Worm (Caenorhabditis elegans): ENCODE measurements around the gene ZK1320.2.

The ZK1320.2 gene

DNA sequence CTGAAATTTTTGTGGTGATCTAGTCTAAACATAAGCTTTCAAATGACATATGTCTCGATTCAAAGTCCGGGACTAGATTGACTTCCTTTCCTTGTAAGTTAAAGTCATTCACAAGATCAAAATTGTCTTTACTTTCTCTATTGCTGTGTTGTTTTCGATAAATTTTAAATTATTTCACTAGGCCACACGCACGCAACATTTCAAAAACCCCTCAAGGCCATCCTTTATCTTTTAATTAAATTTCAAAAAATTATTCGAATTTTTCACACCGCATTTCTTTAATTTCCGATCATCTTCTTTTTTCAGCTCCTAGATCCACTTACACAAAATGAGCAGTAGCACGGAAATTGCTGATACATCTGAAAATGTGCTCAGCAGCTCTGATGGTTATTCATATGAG lies 22.5 kb downstream of the ZK1320.2 start, which contains the start of gene ZK1307.7:
Gene ZK1307.7, plus strand, starts transcription at position 301 of the 400 bp plus-strand sequence.
- no peak for TF ChIP-seq hlh-8 (tag; optimal IDR thresholded peaks at IDR 0.05)
- TF ChIP-seq ceh-19 (GFP tag; optimal IDR thresholded peaks at IDR 0.05): no peak
- TF ChIP-seq C38D4.7 (GFP tag; optimal IDR thresholded peaks at IDR 0.05): no peak
- no peak for TF ChIP-seq fkh-6 (tag; optimal IDR thresholded peaks at IDR 0.05)
- no peak for TF ChIP-seq sox-4 (tag; optimal IDR thresholded peaks at IDR 0.05)
- TF ChIP-seq ama-1 (optimal IDR thresholded peaks at IDR 0.05): no peak
- no peak for TF ChIP-seq elt-4 (tag; optimal IDR thresholded peaks at IDR 0.05)
- TF ChIP-seq ceh-34 (tag; optimal IDR thresholded peaks at IDR 0.05): no peak
- TF ChIP-seq pha-2 (tag; optimal IDR thresholded peaks at IDR 0.05): no peak
- no peak for TF ChIP-seq pqm-1 (tag; optimal IDR thresholded peaks at IDR 0.05)
- TF ChIP-seq fkh-10 (GFP tag; optimal IDR thresholded peaks at IDR 0.05): no peak
- no peak for TF ChIP-seq ceh-30 (tag; optimal IDR thresholded peaks at IDR 0.05)
- no peak for TF ChIP-seq ceh-6 (GFP tag; optimal IDR thresholded peaks at IDR 0.05)
- no peak for TF ChIP-seq fax-1 (tag; optimal IDR thresholded peaks at IDR 0.05)
- no peak for TF ChIP-seq ahr-1 (tag; optimal IDR thresholded peaks at IDR 0.05)
- no peak for TF ChIP-seq ceh-45 (GFP tag; IDR thresholded peaks at IDR 0.05)

DNA sequence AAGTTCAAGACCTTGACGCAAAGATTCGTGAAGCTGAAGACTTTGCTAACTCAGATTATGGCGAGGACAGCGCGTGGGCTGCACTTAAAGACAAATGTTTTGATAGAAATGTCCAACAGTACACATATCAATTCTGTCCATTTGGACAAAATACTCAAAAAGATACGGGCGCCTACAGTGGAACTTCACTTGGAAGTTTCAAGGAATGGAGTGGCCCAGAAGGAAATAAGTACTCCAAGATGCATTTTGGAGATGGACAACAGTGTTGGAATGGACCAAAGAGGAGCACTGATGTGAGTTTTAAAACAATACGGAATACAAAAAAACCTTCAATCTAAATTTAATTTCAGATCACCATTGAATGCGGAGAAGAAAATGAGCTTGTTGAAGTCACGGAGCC lies 32.9 kb downstream of the ZK1320.2 start:
- no peak for TF ChIP-seq C38D4.7 (GFP tag; optimal IDR thresholded peaks at IDR 0.05)
- no peak for TF ChIP-seq ceh-30 (tag; optimal IDR thresholded peaks at IDR 0.05)
- TF ChIP-seq sdc-2 (tag; optimal IDR thresholded peaks at IDR 0.05): no peak
- no peak for TF ChIP-seq fax-1 (tag; optimal IDR thresholded peaks at IDR 0.05)
- no peak for TF ChIP-seq unc-42 (tag; optimal IDR thresholded peaks at IDR 0.05)
- no peak for TF ChIP-seq ceh-9 (tag; optimal IDR thresholded peaks at IDR 0.05)
- no peak for TF ChIP-seq ceh-14 (tag; optimal IDR thresholded peaks at IDR 0.05)
- no peak for TF ChIP-seq ztf-16 (tag; optimal IDR thresholded peaks at IDR 0.05)
- no peak for TF ChIP-seq fkh-10 (GFP tag; optimal IDR thresholded peaks at IDR 0.05)
- no peak for TF ChIP-seq T23F11.4 (GFP tag; optimal IDR thresholded peaks at IDR 0.05)
- TF ChIP-seq ama-1 (optimal IDR thresholded peaks at IDR 0.05): no peak
- no peak for TF ChIP-seq pax-1 (tag; optimal IDR thresholded peaks at IDR 0.05)
- no peak for TF ChIP-seq ceh-19 (GFP tag; optimal IDR thresholded peaks at IDR 0.05)
- no peak for TF ChIP-seq sox-2 (GFP tag; IDR thresholded peaks at IDR 0.05)
- TF ChIP-seq hlh-13 (GFP tag; optimal IDR thresholded peaks at IDR 0.05): no peak
- TF ChIP-seq K09A11.1 (tag; optimal IDR thresholded peaks at IDR 0.05; ENCODE audit: insufficient read depth): no peak
- TF ChIP-seq fkh-6 (tag; optimal IDR thresholded peaks at IDR 0.05): no peak

ce11 chrII:9624110-9624695 lies 34.6 kb downstream of the ZK1320.2 start, which contains the start of the genes dnj-20 and ZK1307.8:
TSS of gene dnj-20 (minus strand) at chrII:9624176.
TSS of gene ZK1307.8 (plus strand) at chrII:9624613.
- no peak for TF ChIP-seq ceh-18 (tag; optimal IDR thresholded peaks at IDR 0.05)
- TF ChIP-seq elt-2 (tag; optimal IDR thresholded peaks at IDR 0.05): peak; percentile 9

DNA sequence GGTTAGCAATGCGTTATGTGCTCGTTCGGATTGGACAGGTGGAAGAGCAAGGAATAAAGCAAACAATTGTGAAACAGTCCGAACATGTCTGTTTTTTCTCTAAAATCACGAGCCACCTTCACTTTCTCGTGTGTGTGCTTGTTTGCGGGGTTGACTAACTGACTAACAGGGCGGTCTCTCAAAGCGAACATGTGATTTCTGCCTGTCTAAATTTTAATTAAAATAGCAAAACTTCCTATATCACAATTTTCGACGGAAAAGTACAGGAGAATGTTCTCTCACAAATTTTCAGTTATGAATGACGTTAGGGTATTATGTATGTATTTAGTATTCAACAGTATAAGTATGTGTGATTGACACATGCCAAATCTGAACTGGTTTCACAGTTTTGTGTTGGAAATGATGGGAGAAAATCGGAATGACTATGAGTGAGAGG lies 36.9 kb downstream of the ZK1320.2 start:
- TF ChIP-seq nhr-232 (tag; optimal IDR thresholded peaks at IDR 0.05) (no peak), nhr-11 (tag; optimal IDR thresholded peaks at IDR 0.05) (no peak), ceh-34 (tag; optimal IDR thresholded peaks at IDR 0.05) (no peak), tbx-2 (tag; optimal IDR thresholded peaks at IDR 0.05) (no peak), ref-2 (tag; optimal IDR thresholded peaks at IDR 0.05) (no peak), lim-6 (tag; optimal IDR thresholded peaks at IDR 0.05) (no peak), ahr-1 (tag; optimal IDR thresholded peaks at IDR 0.05) (no peak), fkh-10 (GFP tag; optimal IDR thresholded peaks at IDR 0.05) (no peak)

DNA sequence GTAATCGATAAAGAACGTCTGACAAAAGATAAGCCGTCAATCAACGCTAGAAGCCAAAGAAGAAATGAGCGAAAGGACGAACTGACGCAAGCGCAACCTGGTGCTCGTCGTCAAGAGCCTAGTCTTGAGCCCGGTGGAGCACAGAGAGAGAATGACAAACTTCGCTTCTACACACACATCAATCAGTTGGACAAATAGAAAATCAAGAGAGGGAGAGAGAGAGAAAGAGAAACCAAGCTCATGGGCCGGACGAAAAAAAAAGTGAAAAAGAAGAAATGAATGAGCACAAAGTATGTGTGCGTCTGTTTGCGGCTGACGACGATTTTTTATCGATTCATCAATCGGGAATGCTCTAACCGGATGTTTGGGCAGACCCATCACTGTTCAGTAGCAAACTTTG lies 37.7 kb downstream of the ZK1320.2 start:
- TF ChIP-seq ceh-19 (GFP tag; optimal IDR thresholded peaks at IDR 0.05) (no peak), ceh-34 (tag; optimal IDR thresholded peaks at IDR 0.05) (no peak), unc-55 (GFP tag; optimal IDR thresholded peaks at IDR 0.05) (peak; percentile 88), nfya-1 (tag; optimal IDR thresholded peaks at IDR 0.05) (peak; percentile 26), ceh-18 (tag; optimal IDR thresholded peaks at IDR 0.05) (peak; percentile 83), lin-11 (tag; optimal IDR thresholded peaks at IDR 0.05) (no peak), pqm-1 (tag; optimal IDR thresholded peaks at IDR 0.05) (no peak), fkh-10 (GFP tag; optimal IDR thresholded peaks at IDR 0.05) (no peak), eyg-1 (tag; optimal IDR thresholded peaks at IDR 0.05) (no peak), rnt-1 (tag; optimal IDR thresholded peaks at IDR 0.05) (peak; percentile 24)
